Worm (Caenorhabditis elegans): ENCODE data around the gene ugt-46.

DNA sequence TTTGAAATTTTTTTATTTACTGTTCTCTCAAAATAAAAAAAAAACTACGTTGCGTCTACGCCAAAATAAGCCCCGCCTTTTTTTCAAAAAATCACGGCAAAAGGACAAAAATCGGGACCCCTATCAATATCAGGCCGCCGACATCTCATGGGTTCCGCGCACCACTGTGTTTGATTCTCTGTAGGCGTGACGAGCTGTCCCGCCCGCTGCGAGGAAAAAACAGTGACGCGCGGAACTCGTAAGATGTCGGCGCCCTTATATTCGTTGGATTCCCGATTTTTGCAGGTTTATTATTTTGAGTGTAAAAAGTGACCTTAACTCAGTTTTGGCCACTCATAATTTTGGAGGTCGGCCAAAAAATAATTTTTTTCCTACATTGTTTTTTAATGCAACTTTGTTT, 41.3 kb upstream of the ugt-46 start:
- TF ChIP-seq ztf-4 (tag; optimal IDR thresholded peaks at IDR 0.05) = no peak
- no peak for TF ChIP-seq lsy-12 (tag; optimal IDR thresholded peaks at IDR 0.05)
